Worm (Caenorhabditis elegans) whole organism, L1 larva: Measurements from ENCODE around the gene F33C8.2.

ENCODE experiments used
- irx-1 ChIP-seq: sonication (generic microtip); optimal IDR thresholded peaks from 2 replicates; lab custom pipeline; 2016; ENCODE audit warnings: missing genetic modification characterization, missing compliant biosample characterization
- ztf-11 ChIP-seq, 2 experiments: sonication (generic microtip); optimal IDR thresholded peaks; 2 replicates each; lab custom pipeline; 2016 to 2017; ENCODE audit warnings: missing genetic modification characterization in 2 of 2, missing biosample characterization in 1 of 2, missing compliant biosample characterization in 1 of 2

ce11 chrX:14743210-14743609, 22.0 kb downstream of the F33C8.2 start:
- no peak for TF ChIP-seq irx-1
- no peak for TF ChIP-seq ztf-11 (tag; optimal IDR thresholded peaks at IDR 0.05; lab: Kevin White, UChicago)
